Fruit fly (Drosophila melanogaster) whole organism, adult: ENCODE measurements around the gene Tango10.
"Not testable (repeated sequence)": the region's sequence is repeated elsewhere in the genome, so short reads cannot be mapped to it uniquely, and the experiment has no call there.

ENCODE experiments used
- CG11617 ChIP-seq: fragments of 200-800 bp; sonication (Bioruptor generic); optimal IDR thresholded peaks from 2 replicates; lab custom pipeline; 2017; ENCODE audit warnings: mild to moderate bottlenecking, missing biosample characterization, missing genetic modification reagents, missing genetic modification characterization
- CG12768 ChIP-seq: fragments of 200-800 bp; sonication (Bioruptor generic); optimal IDR thresholded peaks from 2 replicates; lab custom pipeline; 2017; ENCODE audit warnings: missing biosample characterization, missing genetic modification characterization, mild to moderate bottlenecking, moderate library complexity, missing genetic modification reagents
- CG14711 ChIP-seq: fragments of 200-800 bp; sonication (Bioruptor generic); optimal IDR thresholded peaks from 2 replicates; lab custom pipeline; 2018; ENCODE audit warnings: missing biosample characterization, mild to moderate bottlenecking, missing genetic modification characterization, moderate library complexity
- CG1620 ChIP-seq: fragments of 200-800 bp; sonication (Bioruptor generic); optimal IDR thresholded peaks from 2 replicates; lab custom pipeline; 2016; ENCODE audit warnings: missing biosample characterization, missing genetic modification characterization
- CG33017 ChIP-seq: fragments of 200-800 bp; sonication (Bioruptor generic); optimal IDR thresholded peaks from 2 replicates; lab custom pipeline; 2018; ENCODE audit warnings: missing biosample characterization, mild to moderate bottlenecking, missing genetic modification characterization, moderate library complexity
- CG5204 ChIP-seq: fragments of 200-800 bp; sonication (Bioruptor generic); optimal IDR thresholded peaks from 2 replicates; lab custom pipeline; 2016; ENCODE audit warnings: missing biosample characterization, missing genetic modification characterization
- CG7045 ChIP-seq: fragments of 200-800 bp; sonication (Bioruptor generic); optimal IDR thresholded peaks from 2 replicates; lab custom pipeline; 2017; ENCODE audit warnings: missing biosample characterization, mild to moderate bottlenecking, missing genetic modification characterization
- CG7101 ChIP-seq: fragments of 200-800 bp; sonication (Bioruptor generic); optimal IDR thresholded peaks from 2 replicates; lab custom pipeline; 2018; ENCODE audit warnings: missing biosample characterization, mild to moderate bottlenecking, missing genetic modification characterization, moderate library complexity
- Clk ChIP-seq: fragments of 200-800 bp; sonication (Bioruptor generic); optimal IDR thresholded peaks from 2 replicates; lab custom pipeline; 2017; ENCODE audit warnings: missing biosample characterization, missing genetic modification characterization
- Crg-1 ChIP-seq: fragments of 200-800 bp; sonication (Bioruptor generic); optimal IDR thresholded peaks from 2 replicates; lab custom pipeline; 2016; ENCODE audit warnings: missing biosample characterization, missing genetic modification characterization
- Hr96 ChIP-seq: fragments of 200-800 bp; sonication (Bioruptor generic); optimal IDR thresholded peaks from 2 replicates; lab custom pipeline; 2016; ENCODE audit warnings: missing biosample characterization, missing genetic modification characterization
- Mnt ChIP-seq: fragments of 200-800 bp; sonication (Bioruptor generic); optimal IDR thresholded peaks from 2 replicates; lab custom pipeline; 2016; ENCODE audit warnings: missing biosample characterization, mild to moderate bottlenecking, missing genetic modification characterization
- bab1 ChIP-seq: fragments of 200-800 bp; sonication (Bioruptor generic); optimal IDR thresholded peaks from 3 replicates; lab custom pipeline; 2019; ENCODE audit warnings: missing biosample characterization, mild to moderate bottlenecking, missing genetic modification characterization, moderate library complexity
- cic ChIP-seq: fragments of 200-800 bp; sonication (Bioruptor generic); optimal IDR thresholded peaks from 2 replicates; lab custom pipeline; 2017; ENCODE audit warnings: missing biosample characterization, mild to moderate bottlenecking, missing genetic modification characterization, moderate library complexity
- cnc ChIP-seq, 2 experiments: fragments of >200 bp; optimal IDR thresholded peaks; 2 replicates each; lab custom pipeline; 2017
- kay ChIP-seq: fragments of 200-800 bp; sonication (Bioruptor generic); peaks from one replicate; lab custom pipeline; 2016; ENCODE audit warnings: missing biosample characterization, missing genetic modification characterization, borderline replicate concordance
- ovo ChIP-seq: fragments of 200-800 bp; sonication (Bioruptor generic); optimal IDR thresholded peaks from 2 replicates; lab custom pipeline; 2016; ENCODE audit warnings: missing biosample characterization, missing genetic modification characterization
- pad ChIP-seq: fragments of 200-800 bp; sonication (Bioruptor generic); optimal IDR thresholded peaks from 3 replicates; lab custom pipeline; 2017; ENCODE audit warnings: missing biosample characterization, missing genetic modification characterization, mild to moderate bottlenecking, moderate library complexity, missing genetic modification reagents
- tj ChIP-seq: fragments of 200-800 bp; sonication (Bioruptor generic); optimal IDR thresholded peaks from 3 replicates; lab custom pipeline; 2017; ENCODE audit warnings: missing biosample characterization, mild to moderate bottlenecking, missing genetic modification characterization, moderate library complexity
- toe ChIP-seq: fragments of 200-800 bp; sonication (Bioruptor generic); optimal IDR thresholded peaks from 2 replicates; lab custom pipeline; 2016; ENCODE audit warnings: missing biosample characterization, missing genetic modification characterization

Gene Tango10

dm6 chrX:11732670-11733069, 12.6 kb downstream of the Tango10 start, which contains the start of gene inaF-B:
TSS of gene inaF-B (minus strand) at chrX:11732770.
- TF ChIP-seq CG14711 (tag; lab: Kevin White, UChicago) (no peak), cnc (optimal IDR thresholded peaks at IDR 0.05; lab: Kevin White, UChicago) (no peak), Hr96 (no peak), CG7101 (tag; lab: Kevin White, UChicago) (no peak), cic (no peak), Crg-1 (GFP tag; lab: Kevin White, UChicago) (no peak), Clk (GFP tag; lab: Kevin White, UChicago) (no peak), CG5204 (GFP tag; lab: Kevin White, UChicago) (no peak), toe (GFP tag; lab: Kevin White, UChicago) (no peak), CG1620 (no peak), CG7045 (GFP tag; lab: Kevin White, UChicago) (no peak), kay (GFP tag; lab: Kevin White, UChicago) (no peak), pad (GFP tag; lab: Kevin White, UChicago) (no peak), CG33017 (tag; lab: Kevin White, UChicago) (no peak), CG12768 (no peak), ovo (GFP tag; lab: Kevin White, UChicago) (no peak)

DNA sequence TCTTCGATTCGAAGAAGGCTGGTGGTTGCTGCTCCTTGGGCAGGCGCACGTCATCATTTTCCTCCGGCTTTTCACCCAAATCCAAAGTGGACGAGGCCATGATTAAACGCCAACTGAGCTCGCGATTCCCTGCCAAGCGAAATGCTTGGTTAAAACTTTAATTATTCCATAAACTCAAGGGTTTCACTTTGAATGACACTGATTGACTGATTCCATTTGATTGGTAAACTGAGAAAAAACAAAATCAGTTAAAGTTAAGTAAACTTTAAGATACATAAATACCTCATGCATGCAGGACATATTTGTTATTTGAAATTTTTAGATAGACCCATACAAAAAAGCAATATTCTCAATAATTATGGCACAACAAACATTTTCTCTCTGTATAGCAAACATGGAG, 13.8 kb downstream of the Tango10 start, which contains the start of gene inaF-A:
Gene inaF-A (minus strand): TSS at position 101 of the 400 bp plus-strand sequence.
- TF ChIP-seq CG14711 (tag; lab: Kevin White, UChicago), result no peak
- TF ChIP-seq CG33017 (tag; lab: Kevin White, UChicago), result no peak
- no peak for TF ChIP-seq cnc (optimal IDR thresholded peaks at IDR 0.05; lab: Kevin White, UChicago)
- no peak for TF ChIP-seq cic
- TF ChIP-seq tj, result no peak
- TF ChIP-seq CG7045 (GFP tag; lab: Kevin White, UChicago), result no peak
- TF ChIP-seq kay (GFP tag; lab: Kevin White, UChicago), result no peak
- no peak for TF ChIP-seq bab1
- no peak for TF ChIP-seq pad (GFP tag; lab: Kevin White, UChicago)
- no peak for TF ChIP-seq CG1620
- no peak for TF ChIP-seq CG7101 (tag; lab: Kevin White, UChicago)

DNA sequence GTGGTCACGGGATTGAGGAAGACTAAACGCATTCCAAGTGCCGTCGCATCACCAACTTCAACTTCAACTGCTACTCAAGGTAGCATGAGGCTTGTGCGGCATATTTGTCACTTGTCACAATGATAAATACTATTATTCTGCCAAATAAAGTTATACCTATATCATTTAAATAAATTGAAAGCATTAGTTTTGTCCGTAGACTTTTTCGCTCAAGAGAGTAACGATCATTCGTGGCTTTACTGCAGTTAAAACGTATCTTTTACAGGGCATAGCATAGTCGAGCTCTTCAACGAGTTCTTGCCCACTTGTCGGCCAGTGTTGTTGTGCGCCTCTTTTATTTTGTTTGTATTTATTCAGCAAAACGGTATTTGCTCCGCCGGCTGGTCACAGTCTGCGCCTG, 16.4 kb downstream of the Tango10 start:
- TF ChIP-seq CG11617 (GFP tag; lab: Kevin White, UChicago) (no peak), CG12768 (no peak), pad (GFP tag; lab: Kevin White, UChicago) (no peak), CG7101 (tag; lab: Kevin White, UChicago) (no peak), ovo (GFP tag; lab: Kevin White, UChicago) (no peak), Hr96 (no peak), cic (no peak), CG1620 (no peak), Crg-1 (GFP tag; lab: Kevin White, UChicago) (no peak), Clk (GFP tag; lab: Kevin White, UChicago) (no peak), tj (no peak), CG7045 (GFP tag; lab: Kevin White, UChicago) (no peak), bab1 (no peak)

DNA sequence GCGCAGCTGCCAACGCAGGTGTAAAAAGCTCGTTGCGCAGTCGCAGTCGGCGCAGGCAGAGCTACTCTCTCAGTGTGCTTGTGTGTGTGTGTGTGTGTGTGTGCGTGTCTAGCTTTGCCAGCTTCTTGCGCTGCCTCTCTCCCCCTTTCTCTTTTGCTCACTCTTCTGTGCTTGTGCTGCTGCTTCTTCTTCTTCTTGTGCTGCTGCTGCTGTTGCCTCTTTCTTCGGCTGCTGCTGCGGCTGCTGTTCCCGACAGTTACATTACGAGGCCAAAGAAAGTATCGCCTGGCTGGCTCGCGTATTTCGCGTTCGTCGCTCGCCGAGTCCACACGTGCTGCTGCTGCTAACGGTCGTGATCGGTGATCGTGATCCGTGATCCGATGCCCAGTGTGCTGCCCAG, 33.9 kb downstream of the Tango10 start, which contains the start of gene m:
Gene m (plus strand): TSS at position 301 of the 400 bp plus-strand sequence.
- not testable (repeated sequence) for TF ChIP-seq CG5204 (GFP tag; lab: Kevin White, UChicago); CG12768; tj

DNA sequence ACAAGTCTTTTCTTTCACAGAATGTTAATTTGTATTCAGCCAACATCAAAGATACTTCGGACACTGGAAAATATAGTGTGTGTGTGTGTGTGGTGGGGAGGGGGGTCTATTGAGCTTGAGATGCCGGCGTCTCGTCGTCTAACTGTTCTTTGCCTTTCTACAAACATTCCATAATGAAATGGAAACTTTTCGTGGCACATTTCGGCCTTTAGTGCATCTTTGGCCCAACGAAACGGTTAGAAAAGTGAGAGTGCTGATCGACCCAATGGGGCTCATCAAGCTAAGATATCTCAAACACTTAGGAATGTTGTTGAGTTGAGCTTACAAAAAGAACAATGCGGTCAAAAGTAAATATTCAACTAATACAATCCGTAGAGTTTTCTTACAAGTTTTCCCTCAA, 36.8 kb downstream of the Tango10 start:
- TF ChIP-seq Hr96 (no peak), tj (no peak), Mnt (GFP tag; lab: Kevin White, UChicago) (no peak), kay (GFP tag; lab: Kevin White, UChicago) (no peak)

DNA sequence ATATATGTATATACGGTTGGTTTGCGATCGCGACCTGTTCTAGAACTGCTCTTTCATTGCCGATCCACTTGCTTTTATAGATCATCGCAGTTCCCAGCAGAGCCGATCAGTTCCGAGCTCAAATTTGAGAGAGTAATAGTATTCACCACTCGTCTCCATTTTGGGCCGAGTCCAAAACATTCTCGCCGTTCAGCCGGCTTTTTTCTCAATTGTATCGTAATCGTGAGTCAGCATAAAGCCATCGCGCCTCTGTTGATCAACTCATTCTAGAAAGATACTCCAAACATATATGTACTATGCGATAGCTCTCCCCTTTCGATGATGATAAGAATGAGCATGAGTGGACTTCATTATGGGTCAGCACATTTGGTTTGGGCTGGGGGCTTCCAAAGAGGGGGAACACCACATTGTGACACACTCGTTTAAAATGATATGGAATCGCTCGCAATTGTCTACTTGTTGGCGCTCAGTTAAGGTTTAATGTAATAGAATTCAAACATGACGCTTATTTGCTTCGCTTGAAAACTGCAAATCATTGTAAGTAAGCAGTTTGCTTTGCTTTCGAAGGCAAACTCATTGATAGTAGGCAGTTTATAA, 44.6 kb downstream of the Tango10 start, which contains the start of gene CG9360:
Gene CG9360 (minus strand): TSS at position 51 of the 597 bp plus-strand sequence.
- TF ChIP-seq tj (peak; percentile 93), cnc (optimal IDR thresholded peaks at IDR 0.05; lab: Kevin White, UChicago) (peak; percentile 72 to 91), CG1620 (no peak), kay (GFP tag; lab: Kevin White, UChicago) (peak; percentile 82), CG7045 (GFP tag; lab: Kevin White, UChicago) (no peak), cic (no peak), CG33017 (tag; lab: Kevin White, UChicago) (no peak)

dm6 chrX:11769435-11769834, 49.4 kb downstream of the Tango10 start:
- no peak for TF ChIP-seq Clk (GFP tag; lab: Kevin White, UChicago)
- TF ChIP-seq Crg-1 (GFP tag; lab: Kevin White, UChicago), result no peak
- no peak for TF ChIP-seq tj
- TF ChIP-seq toe (GFP tag; lab: Kevin White, UChicago), result no peak
- no peak for TF ChIP-seq Mnt (GFP tag; lab: Kevin White, UChicago)
- TF ChIP-seq CG14711 (tag; lab: Kevin White, UChicago), result no peak
- TF ChIP-seq pad (GFP tag; lab: Kevin White, UChicago), result no peak
- no peak for TF ChIP-seq cic
- TF ChIP-seq ovo (GFP tag; lab: Kevin White, UChicago), result no peak
